Fruit fly (Drosophila melanogaster): Measurements from ENCODE around the gene Dh44.

dm6 chr3R:9620278-9620677 is 17.7 kb upstream of the Dh44 start:
- TF ChIP-seq Mio (GFP tag; optimal IDR thresholded peaks at IDR 0.05), result no peak
- TF ChIP-seq sv (GFP tag; optimal IDR thresholded peaks at IDR 0.05), result no peak
- no peak for TF ChIP-seq GATAd (GFP tag; optimal IDR thresholded peaks at IDR 0.05)
- TF ChIP-seq brk (GFP tag; optimal IDR thresholded peaks at IDR 0.05), result no peak
- no peak for TF ChIP-seq pan (optimal IDR thresholded peaks at IDR 0.05)
- no peak for TF ChIP-seq OdsH (GFP tag; optimal IDR thresholded peaks at IDR 0.05)
- TF ChIP-seq h (GFP tag; optimal IDR thresholded peaks at IDR 0.05), result no peak
- TF ChIP-seq sage (GFP tag; optimal IDR thresholded peaks at IDR 0.05), result no peak

All from whole organism, wandering third instar larva.